Worm (Caenorhabditis elegans) whole organism, early embryonic: ENCODE results near the gene F09E5.7.
A peak's percentile ranks its signal among the peaks of the same experiment; 100 is the strongest.

ENCODE experiments used
- B0310.2 ChIP-seq: sonication (generic microtip); optimal IDR thresholded peaks from 2 replicates; lab custom pipeline; 2016; ENCODE audit warnings: mild to moderate bottlenecking, missing genetic modification characterization, missing compliant biosample characterization
- aly-1 ChIP-seq: sonication (generic microtip); optimal IDR thresholded peaks from 2 replicates; lab custom pipeline; 2016; ENCODE audit warnings: missing genetic modification characterization, missing compliant biosample characterization
- ama-1 ChIP-seq: fragments of 150-350 bp; optimal IDR thresholded peaks from 2 replicates; lab custom pipeline; 2014
- ceh-36 ChIP-seq: sonication (generic microtip); optimal IDR thresholded peaks from 2 replicates; lab custom pipeline; 2016; ENCODE audit warnings: missing genetic modification characterization, inconsistent platforms, missing compliant biosample characterization
- ets-7 ChIP-seq: sonication (generic microtip); optimal IDR thresholded peaks from 2 replicates; lab custom pipeline; 2016; ENCODE audit warnings: missing genotype, missing genetic modification characterization, missing compliant biosample characterization
- hmbx-1 ChIP-seq: sonication (generic microtip); optimal IDR thresholded peaks from 2 replicates; lab custom pipeline; 2016; ENCODE audit warnings: mild to moderate bottlenecking, missing genetic modification characterization, missing compliant biosample characterization
- hmg-4 ChIP-seq: fragments of 200-800 bp; sonication (Bioruptor generic); optimal IDR thresholded peaks from 2 replicates; lab custom pipeline; 2018; ENCODE audit warnings: mild to moderate bottlenecking, missing genetic modification characterization, missing compliant biosample characterization
- hnd-1 ChIP-seq: sonication (generic microtip); optimal IDR thresholded peaks from 2 replicates; lab custom pipeline; 2016; ENCODE audit warnings: missing genetic modification characterization, missing compliant biosample characterization
- scrt-1 ChIP-seq: fragments of 200-800 bp; sonication (Bioruptor generic); IDR thresholded peaks from 2 replicates; pipeline ENCODE4 v1.3.6; 2022; ENCODE audit warnings: missing genetic modification characterization, missing compliant biosample characterization
- tbx-11 ChIP-seq: fragments of 200-800 bp; sonication (Bioruptor generic); IDR thresholded peaks from 2 replicates; pipeline ENCODE4 v1.3.6; 2022; ENCODE audit warnings: missing genetic modification characterization, missing compliant biosample characterization
- tbx-37 ChIP-seq: fragments of 200-800 bp; sonication (Bioruptor generic); conservative IDR thresholded peaks from 2 replicates; pipeline ENCODE4 v1.3.6; 2022; ENCODE audit warnings: missing genetic modification reagents, missing genetic modification characterization, missing compliant biosample characterization
- tra-4 ChIP-seq: sonication (generic microtip); optimal IDR thresholded peaks from 2 replicates; lab custom pipeline; 2017; ENCODE audit warnings: missing genetic modification characterization, missing compliant biosample characterization

- no peak for TF ChIP-seq hnd-1 (tag; lab: Kevin White, UChicago)
- TF ChIP-seq hmbx-1 (tag; lab: Kevin White, UChicago), result no peak
- TF ChIP-seq tbx-37, result 0 out of 2 replicates have a peak, but pooled peaks have one; percentile 27
- TF ChIP-seq ceh-36 (tag; lab: Kevin White, UChicago), result no peak
- TF ChIP-seq B0310.2, result no peak
- no peak for TF ChIP-seq ets-7 (tag; lab: Kevin White, UChicago)
- TF ChIP-seq hmg-4 (GFP tag; lab: Kevin White, UChicago), result peak; percentile 20
- TF ChIP-seq tra-4 (tag; lab: Kevin White, UChicago), result no peak
- no peak for TF ChIP-seq aly-1
- TF ChIP-seq scrt-1 (GFP tag; lab: Robert Waterston, UW), result no peak
- TF ChIP-seq ama-1, result no peak
- no peak for TF ChIP-seq tbx-11 (GFP tag; lab: Robert Waterston, UW)
These were observed 21.6 kb downstream of the F09E5.7 start, which contains the start of the genes agt-2 and F09E5.3 for ce11 chrII:5373275-5374047.
